Fruit fly (Drosophila melanogaster) S2 (cell line): ENCODE measurements around the gene CG12096.

ENCODE experiments used
- CG8478 ChIP-seq: fragments of >200 bp; optimal IDR thresholded peaks from 2 replicates; lab custom pipeline; 2018
- CTCF ChIP-seq, 2 experiments: fragments of >200 bp; optimal IDR thresholded peaks; 2 replicates each; lab custom pipeline; 2018

- TF ChIP-seq CG8478 (no peak), CTCF (optimal IDR thresholded peaks at IDR 0.05; lab: Kevin White, UChicago) (no peak)
These were observed at the start of gene CG12096, which contains the start of gene Bap60 for dm6 chrX:13159481-13159880.
